Worm (Caenorhabditis elegans) whole organism, L4/young adult: ENCODE data around the gene algn-9.

Experiments used
- W03F9.2 ChIP-seq: fragments of 150-350 bp; optimal IDR thresholded peaks from 2 replicates; lab custom pipeline; 2014; ENCODE audit warnings: missing biosample characterization, missing genetic modification characterization
- dao-5 ChIP-seq: sonication (generic microtip); optimal IDR thresholded peaks from 2 replicates; lab custom pipeline; 2016; ENCODE audit warnings: missing genotype, missing genetic modification characterization, moderate library complexity, missing compliant biosample characterization
- him-1 ChIP-seq: sonication (generic microtip); optimal IDR thresholded peaks from 2 replicates; lab custom pipeline; 2016; ENCODE audit warnings: missing genotype, missing genetic modification reagents, missing genetic modification characterization, missing compliant biosample characterization

DNA sequence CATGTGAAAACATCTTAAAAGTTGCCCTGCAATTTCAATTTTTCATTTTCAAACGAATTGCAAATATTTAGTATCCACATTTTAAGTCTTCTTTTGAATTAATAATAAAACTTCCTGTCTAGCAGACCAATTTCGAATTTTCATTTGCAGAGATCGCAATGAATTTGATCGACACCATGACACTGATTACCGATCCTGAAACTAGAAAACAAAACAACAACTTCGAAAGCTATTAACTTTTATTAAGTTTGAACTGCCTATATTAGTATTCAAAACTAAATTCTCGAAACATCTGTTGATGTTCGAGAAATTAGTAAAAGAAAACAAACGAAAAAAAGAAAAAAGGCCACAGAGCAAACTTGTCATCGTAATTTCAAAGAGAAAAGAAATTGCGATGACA, 10.0 kb upstream of the algn-9 start:
- no peak for TF ChIP-seq dao-5 (tag; lab: Kevin White, UChicago)
- TF ChIP-seq him-1 (tag; lab: Kevin White, UChicago), result no peak
- no peak for TF ChIP-seq W03F9.2 (tag; lab: Kevin White, UChicago)
